Fruit fly (Drosophila melanogaster) whole organism, embryonic: ENCODE results near the gene CG15208.

Experiments
- Atf6 ChIP-seq: fragments of 200-800 bp; sonication (Bioruptor generic); IDR thresholded peaks from 2 replicates; pipeline ENCODE4 v1.3.6; 2022; ENCODE audit warnings: missing biosample characterization, missing genetic modification characterization
- BEAF-32 ChIP-seq: fragments of 200-800 bp; sonication (Bioruptor generic); optimal IDR thresholded peaks from 3 replicates; lab custom pipeline; 2017; ENCODE audit warnings: missing biosample characterization, missing genetic modification characterization, mild to moderate bottlenecking, moderate library complexity, missing genetic modification reagents
- C15 ChIP-seq: fragments of 200-800 bp; sonication (Bioruptor generic); IDR thresholded peaks from 3 replicates; pipeline ENCODE4 v1.3.6; 2022; ENCODE audit warnings: missing biosample characterization, missing genetic modification characterization
- CG10543 ChIP-seq: fragments of 200-800 bp; sonication (Bioruptor generic); optimal IDR thresholded peaks from 3 replicates; lab custom pipeline; 2017; ENCODE audit warnings: missing biosample characterization, mild to moderate bottlenecking, missing genetic modification characterization, moderate library complexity
- CG10959 ChIP-seq: fragments of 200-800 bp; sonication (Bioruptor generic); IDR thresholded peaks from 2 replicates; pipeline ENCODE4 v1.3.6; 2022; ENCODE audit warnings: missing biosample characterization, missing genetic modification characterization
- CG11560 ChIP-seq: fragments of 200-800 bp; sonication (Bioruptor generic); IDR thresholded peaks from 3 replicates; pipeline ENCODE4 v1.3.6; 2022; ENCODE audit warnings: missing biosample characterization, missing genetic modification characterization
- CG11695 ChIP-seq: fragments of 200-800 bp; sonication (Bioruptor generic); IDR thresholded peaks from 3 replicates; pipeline ENCODE4 v1.3.6; 2022; ENCODE audit warnings: missing biosample characterization, missing genetic modification characterization
- CG12299 ChIP-seq: fragments of 200-800 bp; sonication (Bioruptor generic); optimal IDR thresholded peaks from 2 replicates; lab custom pipeline; 2018; ENCODE audit warnings: missing biosample characterization, mild to moderate bottlenecking, missing genetic modification characterization
- CG12391 ChIP-seq: fragments of 200-800 bp; sonication (Bioruptor generic); optimal IDR thresholded peaks from 3 replicates; lab custom pipeline; 2018; ENCODE audit warnings: missing biosample characterization, mild to moderate bottlenecking, missing genetic modification characterization, moderate library complexity
- CG17361 ChIP-seq: fragments of 200-800 bp; sonication (Bioruptor generic); IDR thresholded peaks from 3 replicates; pipeline ENCODE4 v1.3.6; 2022; ENCODE audit warnings: missing biosample characterization, missing genetic modification characterization
- CG2120 ChIP-seq: fragments of 200-800 bp; sonication (Bioruptor generic); optimal IDR thresholded peaks from 3 replicates; lab custom pipeline; 2016; ENCODE audit warnings: missing biosample characterization, missing genetic modification characterization
- CG2889 ChIP-seq: fragments of 200-800 bp; sonication (Bioruptor generic); IDR thresholded peaks from 3 replicates; pipeline ENCODE4 v1.3.6; 2022; ENCODE audit warnings: missing biosample characterization, missing genetic modification characterization
- CG30431 ChIP-seq: fragments of 200-800 bp; sonication (Bioruptor generic); optimal IDR thresholded peaks from 2 replicates; lab custom pipeline; 2017; ENCODE audit warnings: missing biosample characterization, missing genetic modification characterization
- CG7786 ChIP-seq: fragments of 200-800 bp; sonication (Bioruptor generic); optimal IDR thresholded peaks from 2 replicates; lab custom pipeline; 2016; ENCODE audit warnings: missing biosample characterization, missing genetic modification characterization
- CG8388 ChIP-seq: fragments of 200-800 bp; sonication (Bioruptor generic); optimal IDR thresholded peaks from 2 replicates; lab custom pipeline; 2019; ENCODE audit warnings: missing biosample characterization, mild to moderate bottlenecking, missing genetic modification characterization, moderate library complexity
- CG9437 ChIP-seq: fragments of 200-800 bp; sonication (Bioruptor generic); optimal IDR thresholded peaks from 2 replicates; lab custom pipeline; 2018; ENCODE audit warnings: missing biosample characterization, mild to moderate bottlenecking, missing genetic modification characterization
- CG9797 ChIP-seq: fragments of 200-800 bp; sonication (Bioruptor generic); optimal IDR thresholded peaks from 3 replicates; lab custom pipeline; 2018; ENCODE audit warnings: missing biosample characterization, mild to moderate bottlenecking, missing genetic modification characterization
- Drgx ChIP-seq: fragments of 200-800 bp; sonication (Bioruptor generic); IDR thresholded peaks from 2 replicates; pipeline ENCODE4 v1.3.6; 2022; ENCODE audit warnings: missing biosample characterization, missing genetic modification characterization
- Ets65A ChIP-seq: fragments of 200-800 bp; sonication (Bioruptor generic); peaks from one replicate; lab custom pipeline; 2016; ENCODE audit warnings: missing biosample characterization, missing genetic modification characterization
- HLHmδ ChIP-seq: fragments of 200-800 bp; sonication (Bioruptor generic); optimal IDR thresholded peaks from 2 replicates; lab custom pipeline; 2018; ENCODE audit warnings: missing biosample characterization, mild to moderate bottlenecking, missing genetic modification characterization, moderate library complexity
- Hey ChIP-seq: fragments of 200-800 bp; sonication (Bioruptor generic); optimal IDR thresholded peaks from 3 replicates; lab custom pipeline; 2018; ENCODE audit warnings: missing biosample characterization, mild to moderate bottlenecking, missing genetic modification characterization
- Hmr ChIP-seq: fragments of 200-800 bp; sonication (Bioruptor generic); optimal IDR thresholded peaks from 3 replicates; lab custom pipeline; 2017; ENCODE audit warnings: mild to moderate bottlenecking, missing biosample characterization, missing genetic modification reagents, missing genetic modification characterization
- Kr ChIP-seq: fragments of 200-800 bp; sonication (Bioruptor generic); optimal IDR thresholded peaks from 2 replicates; lab custom pipeline; 2017; ENCODE audit warnings: missing biosample characterization, mild to moderate bottlenecking, missing genetic modification characterization
- Lpt ChIP-seq: fragments of >200 bp; optimal IDR thresholded peaks from 2 replicates; lab custom pipeline; 2018; ENCODE audit warnings: missing biosample characterization, missing genetic modification characterization
- Mad ChIP-seq: fragments of 200-800 bp; sonication (Bioruptor generic); optimal IDR thresholded peaks from 2 replicates; lab custom pipeline; 2016; ENCODE audit warnings: missing biosample characterization, missing genetic modification characterization
- Max ChIP-seq: fragments of 200-800 bp; sonication (Bioruptor generic); optimal IDR thresholded peaks from 2 replicates; lab custom pipeline; 2016; ENCODE audit warnings: missing biosample characterization, mild to moderate bottlenecking, missing genetic modification characterization
- Rfx ChIP-seq: fragments of 200-800 bp; sonication (Bioruptor generic); IDR thresholded peaks from 2 replicates; pipeline ENCODE4 v1.3.6; 2022; ENCODE audit warnings: missing biosample characterization, missing genetic modification characterization
- Ssrp ChIP-seq: fragments of 200-800 bp; sonication (Bioruptor generic); optimal IDR thresholded peaks from 2 replicates; lab custom pipeline; 2018; ENCODE audit warnings: missing biosample characterization, mild to moderate bottlenecking, missing genetic modification characterization, moderate library complexity
- abd-A ChIP-seq: fragments of 200-800 bp; sonication (Bioruptor generic); optimal IDR thresholded peaks from 3 replicates; lab custom pipeline; 2019; ENCODE audit warnings: missing biosample characterization, mild to moderate bottlenecking, missing genetic modification characterization, moderate library complexity
- ac ChIP-seq: fragments of 200-800 bp; sonication (Bioruptor generic); optimal IDR thresholded peaks from 3 replicates; lab custom pipeline; 2017; ENCODE audit warnings: missing biosample characterization, mild to moderate bottlenecking, missing genetic modification characterization
- cas ChIP-seq: fragments of 200-800 bp; sonication (Bioruptor generic); IDR thresholded peaks from 2 replicates; pipeline ENCODE4 v1.3.6; 2022; ENCODE audit warnings: missing biosample characterization, missing genetic modification characterization
- cg ChIP-seq: fragments of 200-800 bp; sonication (Bioruptor generic); optimal IDR thresholded peaks from 3 replicates; lab custom pipeline; 2019; ENCODE audit warnings: missing biosample characterization, mild to moderate bottlenecking, missing genetic modification characterization, moderate library complexity
- chinmo ChIP-seq: fragments of 200-800 bp; sonication (Bioruptor generic); IDR thresholded peaks from 4 replicates; pipeline ENCODE4 v1.3.6; 2022; ENCODE audit warnings: missing biosample characterization, missing genetic modification characterization; ENCODE audit not compliant: partially characterized antibody
- danr ChIP-seq: fragments of 200-800 bp; sonication (Bioruptor generic); IDR thresholded peaks from 2 replicates; pipeline ENCODE4 v1.3.6; 2022; ENCODE audit warnings: missing biosample characterization, missing genetic modification characterization
- dimm ChIP-seq: fragments of 200-800 bp; sonication (Bioruptor generic); IDR thresholded peaks from 2 replicates; pipeline ENCODE4 v1.3.6; 2022; ENCODE audit warnings: missing biosample characterization, missing genetic modification characterization
- dmrt99B ChIP-seq: fragments of 200-800 bp; sonication (Bioruptor generic); optimal IDR thresholded peaks from 2 replicates; lab custom pipeline; 2018; ENCODE audit warnings: missing biosample characterization, mild to moderate bottlenecking, missing genetic modification characterization, moderate library complexity
- ewg ChIP-seq: fragments of 200-800 bp; sonication (Bioruptor generic); optimal IDR thresholded peaks from 3 replicates; lab custom pipeline; 2017; ENCODE audit warnings: mild to moderate bottlenecking, missing biosample characterization, missing genetic modification reagents, missing genetic modification characterization
- gcm ChIP-seq: fragments of 200-800 bp; sonication (Bioruptor generic); optimal IDR thresholded peaks from 2 replicates; lab custom pipeline; 2019; ENCODE audit warnings: missing biosample characterization, mild to moderate bottlenecking, missing genetic modification characterization, moderate library complexity
- grau ChIP-seq: fragments of 200-800 bp; optimal IDR thresholded peaks from 3 replicates; lab custom pipeline; 2019; ENCODE audit warnings: missing biosample characterization, mild to moderate bottlenecking, missing genetic modification characterization, moderate library complexity
- hkb ChIP-seq, 2 experiments: fragments of 200-800 bp in 1 of 2; fragments of >200 bp in 1 of 2; sonication (Bioruptor generic) in 1 of 2; IDR thresholded peaks in 1 of 2; optimal IDR thresholded peaks in 1 of 2; 2 replicates each; pipeline versions ENCODE4 v1.3.6 to Lab custom; 2017 to 2022; ENCODE audit warnings: missing biosample characterization in 1 of 2, missing genetic modification characterization in 1 of 2
- lmd ChIP-seq: fragments of 200-800 bp; sonication (Bioruptor generic); IDR thresholded peaks from 2 replicates; pipeline ENCODE4 v1.3.6; 2022; ENCODE audit warnings: missing biosample characterization, missing genetic modification characterization
- luna ChIP-seq: fragments of 200-800 bp; sonication (Bioruptor generic); optimal IDR thresholded peaks from 2 replicates; lab custom pipeline; 2016; ENCODE audit warnings: missing biosample characterization, missing genetic modification characterization
- nerfin-2 ChIP-seq: fragments of 200-800 bp; sonication (Bioruptor generic); IDR thresholded peaks from 2 replicates; pipeline ENCODE4 v1.3.6; 2022; ENCODE audit warnings: missing biosample characterization, missing genetic modification characterization; ENCODE audit not compliant: partially characterized antibody
- p53 ChIP-seq: fragments of 200-800 bp; sonication (Bioruptor generic); optimal IDR thresholded peaks from 2 replicates; lab custom pipeline; 2016; ENCODE audit warnings: missing biosample characterization, missing genetic modification characterization
- sd ChIP-seq: fragments of 200-800 bp; sonication (Bioruptor generic); optimal IDR thresholded peaks from 3 replicates; lab custom pipeline; 2018; ENCODE audit warnings: missing biosample characterization, mild to moderate bottlenecking, missing genetic modification characterization, moderate library complexity
- trh ChIP-seq: fragments of 200-800 bp; sonication (Bioruptor generic); optimal IDR thresholded peaks from 2 replicates; lab custom pipeline; 2016; ENCODE audit warnings: missing biosample characterization, missing genetic modification characterization
- vvl ChIP-seq: fragments of 200-800 bp; sonication (Bioruptor generic); IDR thresholded peaks from 2 replicates; pipeline ENCODE4 v1.3.6; 2022; ENCODE audit warnings: missing biosample characterization, missing genetic modification characterization
- zf30C ChIP-seq: fragments of 200-800 bp; sonication (Bioruptor generic); optimal IDR thresholded peaks from 3 replicates; lab custom pipeline; 2018; ENCODE audit warnings: missing biosample characterization, mild to moderate bottlenecking, missing genetic modification characterization

CG15208 gene

dm6 chrX:10933776-10934175 lies 34.0 kb downstream of the CG15208 start (continued):
- peak; percentile 8 for TF ChIP-seq dmrt99B (tag; lab: Kevin White, UChicago)

- no peak for TF ChIP-seq p53
- peak; percentile 35 for TF ChIP-seq abd-A (tag; lab: Kevin White, UChicago)
- TF ChIP-seq vvl (GFP tag; lab: Robert Waterston, UW), result 0 out of 2 replicates have a peak, but pooled peaks have one; percentile 30
- no peak for TF ChIP-seq Mad (GFP tag; lab: Kevin White, UChicago)
- TF ChIP-seq cg (GFP tag; lab: Kevin White, UChicago), result peak; percentile 22
- peak; percentile 64; the same call in 1 of the 4 replicates for TF ChIP-seq chinmo
- no peak for TF ChIP-seq CG2889 (GFP tag; lab: Robert Waterston, UW)
- no peak for TF ChIP-seq lmd
- TF ChIP-seq sd (tag; lab: Kevin White, UChicago), result peak; percentile 98
- no peak for TF ChIP-seq ac (GFP tag; lab: Kevin White, UChicago)
- TF ChIP-seq Max (GFP tag; lab: Kevin White, UChicago), result no peak
- no peak for TF ChIP-seq grau (tag; lab: Kevin White, UChicago)
- TF ChIP-seq luna (GFP tag; lab: Kevin White, UChicago), result no peak
- no peak for TF ChIP-seq gcm (GFP tag; lab: Kevin White, UChicago)
- no peak for TF ChIP-seq CG7786 (GFP tag; lab: Kevin White, UChicago)
- no peak for TF ChIP-seq CG9797 (GFP tag; lab: Kevin White, UChicago)
These were observed 35.8 kb downstream of the CG15208 start for dm6 chrX:10935587-10935986.

- peak; percentile 37 for TF ChIP-seq trh (GFP tag; lab: Kevin White, UChicago)
- TF ChIP-seq nerfin-2, result no peak
- no peak for TF ChIP-seq CG30431
- TF ChIP-seq Rfx (GFP tag; lab: Robert Waterston, UW), result peak; percentile 88
- TF ChIP-seq dimm, result peak; percentile 72
- no peak for TF ChIP-seq BEAF-32 (GFP tag; lab: Kevin White, UChicago)
- peak; percentile 67 for TF ChIP-seq zf30C (GFP tag; lab: Kevin White, UChicago)
- TF ChIP-seq CG12299 (tag; lab: Kevin White, UChicago), result peak; percentile 63
- TF ChIP-seq CG10543 (GFP tag; lab: Kevin White, UChicago), result peak; percentile 86
- no peak for TF ChIP-seq Kr
- TF ChIP-seq danr, result peak; percentile 57; the same call in 1 of the 2 replicates
- peak; percentile 90 for TF ChIP-seq Drgx
- TF ChIP-seq ewg (GFP tag; lab: Kevin White, UChicago), result peak; percentile 66
- peak; percentile 93 for TF ChIP-seq Ets65A (GFP tag; lab: Kevin White, UChicago)
- TF ChIP-seq Ssrp (tag; lab: Kevin White, UChicago), result peak; percentile 81
- TF ChIP-seq HLHmδ (GFP tag; lab: Kevin White, UChicago), result no peak
- TF ChIP-seq CG2120 (GFP tag; lab: Kevin White, UChicago), result peak; percentile 80
- TF ChIP-seq CG8388, result peak; percentile 79
- peak; percentile 64 for TF ChIP-seq CG10959 (GFP tag; lab: Robert Waterston, UW)
- TF ChIP-seq Lpt (GFP tag; lab: Kevin White, UChicago), result no peak
- TF ChIP-seq CG9437 (GFP tag; lab: Kevin White, UChicago), result peak; percentile 74
- TF ChIP-seq CG11695 (GFP tag; lab: Robert Waterston, UW), result peak; percentile 85
- TF ChIP-seq CG17361 (GFP tag; lab: Robert Waterston, UW), result peak; percentile 78
- TF ChIP-seq Atf6, result peak; percentile 80
- peak; percentile 74 for TF ChIP-seq Hmr (GFP tag; lab: Kevin White, UChicago)
- TF ChIP-seq hkb (optimal IDR thresholded peaks at IDR 0.05; lab: Kevin White, UChicago), result no peak
- peak; percentile 90 for TF ChIP-seq hkb (GFP tag; IDR thresholded peaks at IDR 0.05; lab: Robert Waterston, UW)
- peak; percentile 46 for TF ChIP-seq Hey
- 0 out of 3 replicates have a peak, but pooled peaks have one; percentile 41 for TF ChIP-seq C15 (GFP tag; lab: Robert Waterston, UW)
- TF ChIP-seq cas (GFP tag; lab: Robert Waterston, UW), result peak; percentile 53; the same call in 1 of the 2 replicates
- TF ChIP-seq CG11560 (tag; lab: Robert Waterston, UW), result peak; percentile 62; the same call in 1 of the 3 replicates
- peak; percentile 89 for TF ChIP-seq CG12391 (tag; lab: Kevin White, UChicago)
These were observed 36.8 kb downstream of the CG15208 start for dm6 chrX:10936599-10936998.
